Worm (Caenorhabditis elegans) whole organism, L2 larva: ENCODE data around the gene sec-16A.2.

Experiments
- C34F6.9 ChIP-seq: fragments of 150-350 bp; optimal IDR thresholded peaks from 2 replicates; lab custom pipeline; 2014; ENCODE audit warnings: missing biosample characterization, missing genetic modification characterization
- F13H6.1 ChIP-seq: sonication (generic microtip); optimal IDR thresholded peaks from 2 replicates; lab custom pipeline; 2016; ENCODE audit warnings: missing genetic modification characterization, missing compliant biosample characterization
- R02D3.7 ChIP-seq: fragments of 150-350 bp; optimal IDR thresholded peaks from 2 replicates; lab custom pipeline; 2014; ENCODE audit warnings: missing biosample characterization, missing genetic modification characterization
- Y55F3AM.14 ChIP-seq: fragments of 200-800 bp; sonication (Bioruptor generic); optimal IDR thresholded peaks from 2 replicates; lab custom pipeline; 2018; ENCODE audit warnings: mild to moderate bottlenecking, missing genetic modification characterization, missing compliant biosample characterization
- alr-1 ChIP-seq: fragments of 150-350 bp; optimal IDR thresholded peaks from 2 replicates; lab custom pipeline; 2014; ENCODE audit warnings: missing biosample characterization, missing genetic modification characterization
- aly-2 ChIP-seq: fragments of 150-350 bp; optimal IDR thresholded peaks from 2 replicates; lab custom pipeline; 2014; ENCODE audit warnings: missing biosample characterization, missing genetic modification characterization
- blmp-1 ChIP-seq: sonication (generic microtip); optimal IDR thresholded peaks from 2 replicates; lab custom pipeline; 2017; ENCODE audit warnings: missing genetic modification characterization, mild to moderate bottlenecking, missing compliant biosample characterization, antibody characterized with exemption, moderate library complexity; ENCODE audit not compliant: insufficient read depth
- ceh-82 ChIP-seq: fragments of 150-350 bp; optimal IDR thresholded peaks from 2 replicates; lab custom pipeline; 2014; ENCODE audit warnings: missing biosample characterization, missing genetic modification characterization
- crh-2 ChIP-seq: sonication (generic microtip); optimal IDR thresholded peaks from 2 replicates; lab custom pipeline; 2017; ENCODE audit warnings: missing biosample characterization, missing genetic modification characterization
- egl-27 ChIP-seq: sonication (generic microtip); optimal IDR thresholded peaks from 3 replicates; lab custom pipeline; 2017; ENCODE audit warnings: missing biosample characterization, missing genetic modification reagents, missing genetic modification characterization
- elt-1 ChIP-seq: fragments of 150-350 bp; optimal IDR thresholded peaks from 2 replicates; lab custom pipeline; 2014; ENCODE audit warnings: missing biosample characterization, missing genetic modification characterization
- elt-3 ChIP-seq: sonication (generic microtip); optimal IDR thresholded peaks from 2 replicates; lab custom pipeline; 2017; ENCODE audit warnings: missing biosample characterization, missing genetic modification characterization
- fos-1 ChIP-seq: fragments of 150-350 bp; optimal IDR thresholded peaks from 2 replicates; lab custom pipeline; 2014; ENCODE audit warnings: missing biosample characterization, missing genetic modification characterization
- gmeb-1 ChIP-seq: fragments of 150-350 bp; optimal IDR thresholded peaks from 2 replicates; lab custom pipeline; 2014; ENCODE audit warnings: missing biosample characterization, missing genetic modification characterization
- lin-11 ChIP-seq: fragments of 150-350 bp; sonication (generic microtip); optimal IDR thresholded peaks from 2 replicates; lab custom pipeline; 2014; ENCODE audit warnings: missing biosample characterization, missing genetic modification characterization, inconsistent platforms, mixed read lengths
- lin-39 ChIP-seq: fragments of 150-350 bp; optimal IDR thresholded peaks from 2 replicates; lab custom pipeline; 2014; ENCODE audit warnings: missing biosample characterization, missing genetic modification reagents, missing genetic modification characterization
- lsy-2 ChIP-seq, 2 experiments: fragments of 150-350 bp in 1 of 2; sonication (generic microtip) in 1 of 2; optimal IDR thresholded peaks; 2 replicates each; lab custom pipeline; 2014 to 2017; ENCODE audit warnings: missing biosample characterization in 2 of 2, missing genetic modification characterization in 2 of 2
- mdl-1 ChIP-seq, 2 experiments: fragments of 150-350 bp in 1 of 2; sonication (generic microtip) in 1 of 2; optimal IDR thresholded peaks; 2 replicates each; lab custom pipeline; 2017; ENCODE audit warnings: missing biosample characterization in 2 of 2, missing genetic modification characterization in 2 of 2
- nhr-129 ChIP-seq: fragments of 150-350 bp; optimal IDR thresholded peaks from 2 replicates; lab custom pipeline; 2014; ENCODE audit warnings: missing biosample characterization, missing genetic modification characterization
- nhr-21 ChIP-seq: fragments of 150-350 bp; optimal IDR thresholded peaks from 2 replicates; lab custom pipeline; 2014; ENCODE audit warnings: missing biosample characterization, missing genetic modification characterization
- nhr-23 ChIP-seq: fragments of 150-350 bp; optimal IDR thresholded peaks from 2 replicates; lab custom pipeline; 2014; ENCODE audit warnings: missing biosample characterization, missing genetic modification reagents, missing genetic modification characterization
- nhr-25 ChIP-seq: fragments of 150-350 bp; sonication (generic microtip); optimal IDR thresholded peaks from 3 replicates; lab custom pipeline; 2014; ENCODE audit warnings: missing biosample characterization, missing genetic modification characterization
- nhr-6 ChIP-seq: fragments of 150-350 bp; optimal IDR thresholded peaks from 2 replicates; lab custom pipeline; 2014; ENCODE audit warnings: missing biosample characterization, missing genetic modification characterization
- nhr-77 ChIP-seq: fragments of 150-350 bp; optimal IDR thresholded peaks from 2 replicates; lab custom pipeline; 2014; ENCODE audit warnings: missing biosample characterization, missing genetic modification characterization
- sem-4 ChIP-seq: fragments of 150-350 bp; optimal IDR thresholded peaks from 2 replicates; lab custom pipeline; 2014; ENCODE audit warnings: missing biosample characterization, missing genetic modification reagents, missing genetic modification characterization
- skn-1 ChIP-seq: sonication (generic microtip); optimal IDR thresholded peaks from 2 replicates; lab custom pipeline; 2017; ENCODE audit warnings: missing biosample characterization, missing genetic modification characterization
- sma-3 ChIP-seq: sonication (generic microtip); optimal IDR thresholded peaks from 2 replicates; lab custom pipeline; 2016; ENCODE audit warnings: missing genetic modification reagents, missing genetic modification characterization, missing compliant biosample characterization
- sma-9 ChIP-seq, 2 experiments: fragments of 150-350 bp in 1 of 2; sonication (generic microtip) in 1 of 2; optimal IDR thresholded peaks; 2 replicates each; lab custom pipeline; 2014 to 2016; ENCODE audit warnings: missing genetic modification characterization in 2 of 2, mild to moderate bottlenecking in 1 of 2, missing biosample characterization in 1 of 2, missing compliant biosample characterization in 1 of 2, missing genetic modification reagents in 1 of 2, moderate library complexity in 1 of 2
- snpc-4 ChIP-seq: fragments of 150-350 bp; optimal IDR thresholded peaks from 2 replicates; lab custom pipeline; 2014; ENCODE audit warnings: missing biosample characterization, missing genetic modification characterization
- unc-39 ChIP-seq: fragments of 150-350 bp; optimal IDR thresholded peaks from 2 replicates; lab custom pipeline; 2014; ENCODE audit warnings: missing biosample characterization, missing genetic modification characterization
- zag-1 ChIP-seq: fragments of 150-350 bp; optimal IDR thresholded peaks from 2 replicates; lab custom pipeline; 2014; ENCODE audit warnings: missing biosample characterization, missing genetic modification characterization
- ztf-1 ChIP-seq: fragments of 200-800 bp; sonication (Bioruptor generic); conservative IDR thresholded peaks from 2 replicates; pipeline ENCODE4 v1.3.6; 2022; ENCODE audit warnings: missing genetic modification characterization, missing compliant biosample characterization
- ztf-11 ChIP-seq: sonication (generic microtip); optimal IDR thresholded peaks from 2 replicates; lab custom pipeline; 2017; ENCODE audit warnings: missing biosample characterization, missing genetic modification characterization
- ztf-4 ChIP-seq: fragments of 150-350 bp; optimal IDR thresholded peaks from 2 replicates; lab custom pipeline; 2014; ENCODE audit warnings: missing biosample characterization, missing genetic modification characterization

sec-16A.2 gene

ce11 chrX:8238639-8239055 is 48.4 kb upstream of the sec-16A.2 start:
- TF ChIP-seq C34F6.9 (tag; lab: Kevin White, UChicago): peak; percentile 8
- no peak for TF ChIP-seq ceh-82 (tag; lab: Kevin White, UChicago)
- no peak for TF ChIP-seq ztf-11
- TF ChIP-seq alr-1: no peak
- TF ChIP-seq mdl-1 (tag; optimal IDR thresholded peaks at IDR 0.05; lab: Kevin White, UChicago): no peak
- no peak for TF ChIP-seq ztf-1 (GFP tag; lab: Robert Waterston, UW)
- TF ChIP-seq elt-1 (tag; lab: Kevin White, UChicago): no peak
- no peak for TF ChIP-seq blmp-1 (tag; lab: Kevin White, UChicago)
- peak; percentile 50 for TF ChIP-seq sma-3
- TF ChIP-seq F13H6.1 (tag; lab: Kevin White, UChicago): no peak
- peak; percentile 68 for TF ChIP-seq nhr-129 (tag; lab: Kevin White, UChicago)
- no peak for TF ChIP-seq skn-1 (tag; lab: Kevin White, UChicago)
- TF ChIP-seq nhr-25 (tag; lab: Kevin White, UChicago): peak; percentile 65
- TF ChIP-seq snpc-4 (tag; lab: Kevin White, UChicago): no peak
- peak; percentile 23 for TF ChIP-seq crh-2 (tag; lab: Kevin White, UChicago)
- no peak for TF ChIP-seq unc-39
- TF ChIP-seq egl-27: no peak
- TF ChIP-seq gmeb-1 (tag; lab: Kevin White, UChicago): peak; percentile 55
- TF ChIP-seq zag-1: no peak
- TF ChIP-seq nhr-6 (tag; lab: Kevin White, UChicago): peak; percentile 17
- TF ChIP-seq aly-2: no peak
- peak; percentile 50 for TF ChIP-seq fos-1
- TF ChIP-seq R02D3.7 (tag; lab: Kevin White, UChicago): no peak
- no peak for TF ChIP-seq sma-9 (GFP tag; optimal IDR thresholded peaks at IDR 0.05; lab: Kevin White, UChicago)
- no peak for TF ChIP-seq sma-9 (tag; optimal IDR thresholded peaks at IDR 0.05; lab: Kevin White, UChicago)
- TF ChIP-seq sem-4 (tag; lab: Kevin White, UChicago): no peak

DNA sequence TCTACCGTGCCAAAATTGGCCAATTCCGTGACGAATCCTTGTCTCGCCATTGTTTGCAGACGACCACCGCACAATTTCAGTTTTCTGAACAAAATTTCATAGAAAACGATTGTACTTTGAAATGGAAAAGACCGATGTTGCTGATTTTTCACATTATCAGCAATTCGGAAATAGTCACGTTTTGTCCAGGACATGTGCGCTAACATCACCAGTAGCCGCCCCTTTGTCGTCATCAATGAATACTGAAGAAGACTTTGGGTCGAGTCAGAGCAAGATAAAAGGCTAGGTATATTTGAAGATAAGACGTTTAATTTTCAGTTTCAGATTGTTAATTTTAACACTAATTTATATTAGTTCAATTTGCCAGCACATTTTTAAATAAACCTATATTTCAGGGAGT is 45.1 kb upstream of the sec-16A.2 start, which contains the start of gene endu-2:
endu-2 (plus strand) TSS at position 396 of the 400 bp plus-strand sequence.
- TF ChIP-seq aly-2 (no peak), lin-11 (no peak), mdl-1 (tag; optimal IDR thresholded peaks at IDR 0.05; lab: Kevin White, UChicago) (peak in 1 of 2 experiments; percentile 35), F13H6.1 (tag; lab: Kevin White, UChicago) (peak; percentile 32), crh-2 (tag; lab: Kevin White, UChicago) (no peak), alr-1 (no peak), blmp-1 (tag; lab: Kevin White, UChicago) (no peak), elt-3 (tag; lab: Kevin White, UChicago) (no peak), nhr-77 (tag; lab: Kevin White, UChicago) (no peak), fos-1 (peak; percentile 65), lin-39 (tag; lab: Kevin White, UChicago) (no peak), sma-9 (GFP tag; optimal IDR thresholded peaks at IDR 0.05; lab: Kevin White, UChicago) (peak; percentile 74), sma-9 (tag; optimal IDR thresholded peaks at IDR 0.05; lab: Kevin White, UChicago) (no peak), nhr-21 (tag; lab: Kevin White, UChicago) (no peak), unc-39 (no peak)

ce11 chrX:8243116-8243515 is 43.9 kb upstream of the sec-16A.2 start:
- TF ChIP-seq nhr-23 (no peak), fos-1 (peak; percentile 73), nhr-77 (tag; lab: Kevin White, UChicago) (no peak), crh-2 (tag; lab: Kevin White, UChicago) (peak; percentile 45), ztf-4 (tag; lab: Kevin White, UChicago) (no peak), gmeb-1 (tag; lab: Kevin White, UChicago) (peak; percentile 54), skn-1 (tag; lab: Kevin White, UChicago) (peak; percentile 47), mdl-1 (tag; optimal IDR thresholded peaks at IDR 0.05; lab: Kevin White, UChicago) (peak in 1 of 2 experiments; percentile 52), sma-3 (peak; percentile 22), lsy-2 (tag; optimal IDR thresholded peaks at IDR 0.05; lab: Kevin White, UChicago) (no peak), sma-9 (GFP tag; optimal IDR thresholded peaks at IDR 0.05; lab: Kevin White, UChicago) (peak; percentile 82), sma-9 (tag; optimal IDR thresholded peaks at IDR 0.05; lab: Kevin White, UChicago) (no peak)

DNA sequence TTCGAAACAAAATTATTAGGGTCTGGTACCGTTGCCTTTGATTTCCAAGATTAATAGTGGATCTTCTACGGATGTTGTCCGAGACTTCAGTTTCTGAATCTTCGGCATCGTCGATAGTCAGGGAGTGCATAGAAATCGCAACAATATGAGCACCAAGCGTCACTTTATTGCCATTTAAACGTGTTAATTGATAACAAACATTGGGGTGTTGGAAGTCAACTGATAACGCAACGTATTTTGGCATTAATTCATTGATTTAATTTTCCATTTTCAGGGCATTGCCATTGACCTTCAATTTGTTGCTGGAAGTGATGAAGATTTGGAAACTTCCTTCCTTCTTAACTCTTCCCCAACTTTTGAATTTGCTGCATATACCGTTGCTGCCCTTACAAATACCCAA is 40.9 kb upstream of the sec-16A.2 start, which contains the start of gene kqt-2:
kqt-2 (minus strand) TSS at position 244 of the 400 bp plus-strand sequence.
- TF ChIP-seq crh-2 (tag; lab: Kevin White, UChicago) (peak; percentile 32), nhr-129 (tag; lab: Kevin White, UChicago) (no peak), nhr-6 (tag; lab: Kevin White, UChicago) (no peak), sma-3 (no peak), Y55F3AM.14 (GFP tag; lab: Kevin White, UChicago) (no peak), nhr-77 (tag; lab: Kevin White, UChicago) (no peak), fos-1 (peak; percentile 69), alr-1 (no peak)
- TF ChIP-seq, all 48 proteins: peak for 2
